Fruit fly (Drosophila melanogaster) whole organism, prepupa: ENCODE measurements around the gene Uch.

Experiments used
- Blimp-1 ChIP-seq: fragments of 200-800 bp; sonication (Bioruptor generic); optimal IDR thresholded peaks from 3 replicates; lab custom pipeline; 2017; ENCODE audit warnings: missing biosample characterization, missing genetic modification characterization, mild to moderate bottlenecking, moderate library complexity, missing genetic modification reagents
- CG11902 ChIP-seq: fragments of 200-800 bp; sonication (Bioruptor generic); optimal IDR thresholded peaks from 3 replicates; lab custom pipeline; 2016; ENCODE audit warnings: missing biosample characterization, missing genetic modification characterization
- CG15336 ChIP-seq: fragments of 200-800 bp; sonication (Bioruptor generic); IDR thresholded peaks from 2 replicates; pipeline ENCODE4 v1.3.6; 2022; ENCODE audit warnings: missing biosample characterization, missing genetic modification characterization
- CG32006 ChIP-seq: fragments of 200-800 bp; sonication (Bioruptor generic); optimal IDR thresholded peaks from 3 replicates; lab custom pipeline; 2017; ENCODE audit warnings: missing biosample characterization, mild to moderate bottlenecking, missing genetic modification characterization
- CG34406 ChIP-seq: fragments of 200-800 bp; sonication (Bioruptor generic); optimal IDR thresholded peaks from 3 replicates; lab custom pipeline; 2016; ENCODE audit warnings: missing biosample characterization, missing genetic modification characterization
- CG3919 ChIP-seq: fragments of 200-800 bp; sonication (Bioruptor generic); optimal IDR thresholded peaks from 3 replicates; lab custom pipeline; 2016; ENCODE audit warnings: missing biosample characterization, missing genetic modification characterization
- CG4318 ChIP-seq: fragments of 200-800 bp; sonication (Bioruptor generic); optimal IDR thresholded peaks from 3 replicates; lab custom pipeline; 2017; ENCODE audit warnings: missing biosample characterization, mild to moderate bottlenecking, missing genetic modification characterization
- CG6163 ChIP-seq: fragments of 200-800 bp; sonication (Bioruptor generic); IDR thresholded peaks from 3 replicates; pipeline ENCODE4 v1.3.6; 2022; ENCODE audit warnings: missing biosample characterization, missing genetic modification characterization
- CG6276 ChIP-seq: fragments of 200-800 bp; sonication (Bioruptor generic); optimal IDR thresholded peaks from 2 replicates; lab custom pipeline; 2017; ENCODE audit warnings: missing biosample characterization, mild to moderate bottlenecking, missing genetic modification characterization
- CG6792 ChIP-seq: fragments of 200-800 bp; sonication (Bioruptor generic); optimal IDR thresholded peaks from 3 replicates; lab custom pipeline; 2016; ENCODE audit warnings: missing biosample characterization, missing genetic modification characterization
- CG6854 ChIP-seq: fragments of 200-800 bp; sonication (Bioruptor generic); optimal IDR thresholded peaks from 2 replicates; lab custom pipeline; 2017; ENCODE audit warnings: missing biosample characterization, mild to moderate bottlenecking, missing genetic modification characterization
- CG7368 ChIP-seq: fragments of 200-800 bp; sonication (Bioruptor generic); optimal IDR thresholded peaks from 3 replicates; lab custom pipeline; 2016; ENCODE audit warnings: missing biosample characterization, missing genetic modification characterization
- CG8119 ChIP-seq: fragments of 200-800 bp; sonication (Bioruptor generic); IDR thresholded peaks from 3 replicates; pipeline ENCODE4 v1.3.6; 2022; ENCODE audit warnings: missing biosample characterization, missing genetic modification characterization
- CG8319 ChIP-seq: fragments of 200-800 bp; sonication (Bioruptor generic); optimal IDR thresholded peaks from 3 replicates; lab custom pipeline; 2016; ENCODE audit warnings: missing biosample characterization, missing genetic modification characterization
- CG8632 ChIP-seq: fragments of 200-800 bp; sonication (Bioruptor generic); optimal IDR thresholded peaks from 3 replicates; lab custom pipeline; 2016; ENCODE audit warnings: missing biosample characterization, missing genetic modification characterization
- CG9139 ChIP-seq: fragments of 200-800 bp; sonication (Bioruptor generic); optimal IDR thresholded peaks from 3 replicates; lab custom pipeline; 2017; ENCODE audit warnings: missing biosample characterization, mild to moderate bottlenecking, missing genetic modification characterization
- Eip75B ChIP-seq: fragments of 200-800 bp; sonication (Bioruptor generic); optimal IDR thresholded peaks from 3 replicates; lab custom pipeline; 2016; ENCODE audit warnings: missing biosample characterization, missing genetic modification characterization
- Eip78C ChIP-seq: fragments of 200-800 bp; sonication (Bioruptor generic); peaks from one replicate; lab custom pipeline; 2016; ENCODE audit warnings: missing biosample characterization, missing genetic modification characterization
- Eip93F ChIP-seq: fragments of 200-800 bp; sonication (Bioruptor generic); optimal IDR thresholded peaks from 2 replicates; lab custom pipeline; 2016; ENCODE audit warnings: missing biosample characterization, mild to moderate bottlenecking, missing genetic modification characterization
- Ets96B ChIP-seq: fragments of 200-800 bp; optimal IDR thresholded peaks from 2 replicates; lab custom pipeline; 2019; ENCODE audit warnings: missing biosample characterization, mild to moderate bottlenecking, missing genetic modification characterization, moderate library complexity
- Gug ChIP-seq: fragments of 200-800 bp; sonication (Bioruptor generic); IDR thresholded peaks from 2 replicates; pipeline ENCODE4 v1.3.6; 2022; ENCODE audit warnings: missing biosample characterization, missing genetic modification characterization
- Hr38 ChIP-seq: sonication (Bioruptor generic); optimal IDR thresholded peaks from 2 replicates; lab custom pipeline; 2016; ENCODE audit warnings: missing biosample characterization, missing genetic modification characterization
- Hr39 ChIP-seq: fragments of 200-800 bp; sonication (Bioruptor generic); optimal IDR thresholded peaks from 2 replicates; lab custom pipeline; 2016; ENCODE audit warnings: missing biosample characterization, missing genetic modification characterization
- Hr4 ChIP-seq: fragments of 200-800 bp; sonication (Bioruptor generic); optimal IDR thresholded peaks from 3 replicates; lab custom pipeline; 2016; ENCODE audit warnings: missing biosample characterization, missing genetic modification characterization
- Met ChIP-seq: fragments of 200-800 bp; sonication (Bioruptor generic); optimal IDR thresholded peaks from 3 replicates; lab custom pipeline; 2016; ENCODE audit warnings: missing biosample characterization, missing genetic modification characterization
- OdsH ChIP-seq: fragments of 200-800 bp; sonication (Bioruptor generic); optimal IDR thresholded peaks from 3 replicates; lab custom pipeline; 2016; ENCODE audit warnings: missing biosample characterization, missing genetic modification characterization
- Smox ChIP-seq: fragments of 200-800 bp; sonication (Bioruptor generic); optimal IDR thresholded peaks from 3 replicates; lab custom pipeline; 2016; ENCODE audit warnings: missing biosample characterization, missing genetic modification characterization
- Sox14 ChIP-seq: fragments of 200-800 bp; sonication (Bioruptor generic); optimal IDR thresholded peaks from 3 replicates; lab custom pipeline; 2016; ENCODE audit warnings: missing biosample characterization, missing genetic modification characterization
- Sox15 ChIP-seq: fragments of 200-800 bp; sonication (Bioruptor generic); optimal IDR thresholded peaks from 3 replicates; lab custom pipeline; 2016; ENCODE audit warnings: missing biosample characterization, missing genetic modification characterization
- achi ChIP-seq: fragments of 200-800 bp; sonication (Bioruptor generic); optimal IDR thresholded peaks from 3 replicates; lab custom pipeline; 2016; ENCODE audit warnings: missing biosample characterization, missing genetic modification characterization
- acj6 ChIP-seq: fragments of 200-800 bp; sonication (Bioruptor generic); optimal IDR thresholded peaks from 3 replicates; lab custom pipeline; 2016; ENCODE audit warnings: missing biosample characterization, missing genetic modification characterization
- cyc ChIP-seq: fragments of 200-800 bp; sonication (Bioruptor generic); optimal IDR thresholded peaks from 3 replicates; lab custom pipeline; 2016; ENCODE audit warnings: missing biosample characterization, missing genetic modification characterization
- dac ChIP-seq: fragments of 200-800 bp; sonication (Bioruptor generic); optimal IDR thresholded peaks from 2 replicates; lab custom pipeline; 2017; ENCODE audit warnings: missing biosample characterization, mild to moderate bottlenecking, missing genetic modification characterization
- eg ChIP-seq: fragments of 200-800 bp; sonication (Bioruptor generic); IDR thresholded peaks from 3 replicates; pipeline ENCODE4 v1.3.6; 2022; ENCODE audit warnings: missing biosample characterization, missing genetic modification characterization
- esn ChIP-seq: fragments of 200-800 bp; sonication (Bioruptor generic); optimal IDR thresholded peaks from 2 replicates; lab custom pipeline; 2016; ENCODE audit warnings: missing biosample characterization, mild to moderate bottlenecking, missing genetic modification characterization, moderate library complexity
- fd59A ChIP-seq: fragments of 200-800 bp; sonication (Bioruptor generic); optimal IDR thresholded peaks from 2 replicates; lab custom pipeline; 2017; ENCODE audit warnings: missing biosample characterization, mild to moderate bottlenecking, missing genetic modification characterization, missing genetic modification reagents
- fd85E ChIP-seq: fragments of 200-800 bp; sonication (Bioruptor generic); optimal IDR thresholded peaks from 3 replicates; lab custom pipeline; 2016; ENCODE audit warnings: missing biosample characterization, missing genetic modification characterization
- lz ChIP-seq: fragments of 200-800 bp; sonication (Bioruptor generic); optimal IDR thresholded peaks from 3 replicates; lab custom pipeline; 2016; ENCODE audit warnings: missing biosample characterization, missing genetic modification characterization
- net ChIP-seq: fragments of 200-800 bp; sonication (Bioruptor generic); optimal IDR thresholded peaks from 3 replicates; lab custom pipeline; 2016; ENCODE audit warnings: missing biosample characterization, missing genetic modification characterization
- pdm3 ChIP-seq: fragments of 200-800 bp; sonication (Bioruptor generic); optimal IDR thresholded peaks from 3 replicates; lab custom pipeline; 2016; ENCODE audit warnings: missing biosample characterization, missing genetic modification characterization
- spab ChIP-seq: fragments of 200-800 bp; sonication (Bioruptor generic); optimal IDR thresholded peaks from 2 replicates; lab custom pipeline; 2017; ENCODE audit warnings: missing biosample characterization, mild to moderate bottlenecking, missing genetic modification characterization, missing genetic modification reagents
- ss ChIP-seq, 2 experiments: fragments of 200-800 bp; sonication (Bioruptor generic); optimal IDR thresholded peaks; 2 replicates in 1 of 2; 3 replicates in 1 of 2; lab custom pipeline; 2017 to 2018; ENCODE audit warnings: mild to moderate bottlenecking in 2 of 2, missing biosample characterization in 2 of 2, missing genetic modification characterization in 2 of 2, moderate library complexity in 1 of 2
- svp ChIP-seq: fragments of 200-800 bp; sonication (Bioruptor generic); peaks from one replicate; lab custom pipeline; 2016; ENCODE audit warnings: missing biosample characterization, missing genetic modification characterization
- topi ChIP-seq: fragments of 200-800 bp; sonication (Bioruptor generic); optimal IDR thresholded peaks from 3 replicates; lab custom pipeline; 2016; ENCODE audit warnings: missing biosample characterization, missing genetic modification characterization
- vri ChIP-seq: fragments of 200-800 bp; sonication (Bioruptor generic); optimal IDR thresholded peaks from 3 replicates; lab custom pipeline; 2016; ENCODE audit warnings: missing biosample characterization, mild to moderate bottlenecking, missing genetic modification characterization

The Uch gene

DNA sequence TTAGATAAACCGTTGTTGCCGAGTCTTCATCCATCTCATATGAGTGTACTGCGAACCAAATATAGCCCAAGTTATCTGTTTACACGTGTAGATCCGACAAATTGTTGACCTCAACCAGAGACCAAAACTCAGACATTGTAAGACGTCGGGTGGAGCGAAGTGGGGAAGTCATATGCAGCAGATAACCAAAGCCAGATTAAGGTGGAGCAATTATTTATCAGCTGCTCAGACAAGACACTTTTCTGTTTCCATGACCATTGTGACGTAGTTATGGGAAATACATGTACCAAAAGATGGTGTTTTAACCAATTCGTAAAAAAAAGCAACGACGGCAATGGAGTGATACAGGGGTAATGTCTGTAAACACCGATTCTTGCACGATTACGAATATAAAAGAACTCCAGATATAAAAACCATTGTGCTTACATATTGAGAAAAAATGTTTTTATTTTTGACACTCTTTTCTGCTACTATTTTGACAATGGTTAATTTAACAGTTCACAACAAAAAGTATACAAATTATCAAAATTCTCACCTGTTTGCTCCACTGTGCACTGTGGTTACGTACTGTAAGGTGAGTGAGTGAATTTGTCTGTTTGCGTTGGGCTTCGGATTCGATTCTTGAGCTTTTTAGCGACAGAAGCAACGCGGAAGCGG, 36.6 kb downstream of the Uch start (continued):
- TF ChIP-seq svp (GFP tag; lab: Kevin White, UChicago) (peak; percentile 93), ss (GFP tag; optimal IDR thresholded peaks at IDR 0.05; lab: Kevin White, UChicago) (no peak), CG6792 (GFP tag; lab: Kevin White, UChicago) (peak; percentile 64), Hr38 (no peak), Smox (GFP tag; lab: Kevin White, UChicago) (peak; percentile 76), achi (GFP tag; lab: Kevin White, UChicago) (peak; percentile 70), acj6 (GFP tag; lab: Kevin White, UChicago) (peak; percentile 72), dac (GFP tag; lab: Kevin White, UChicago) (no peak), pdm3 (GFP tag; lab: Kevin White, UChicago) (peak; percentile 78), fd59A (peak; percentile 23), Eip75B (GFP tag; lab: Kevin White, UChicago) (peak; percentile 63), CG32006 (GFP tag; lab: Kevin White, UChicago) (peak; percentile 59), vri (GFP tag; lab: Kevin White, UChicago) (peak; percentile 35), topi (peak; percentile 81), net (GFP tag; lab: Kevin White, UChicago) (peak; percentile 57), fd85E (GFP tag; lab: Kevin White, UChicago) (no peak), CG8319 (GFP tag; lab: Kevin White, UChicago) (peak; percentile 66), CG8119 (GFP tag; lab: Robert Waterston, UW) (peak; percentile 15; the same call in 1 of the 3 replicates), spab (GFP tag; lab: Kevin White, UChicago) (peak; percentile 25), Sox15 (peak; percentile 67), CG34406 (GFP tag; lab: Kevin White, UChicago) (peak; percentile 59), CG4318 (GFP tag; lab: Kevin White, UChicago) (peak; percentile 19), CG9139 (no peak), CG6854 (no peak), eg (GFP tag; lab: Robert Waterston, UW) (peak; percentile 62), Gug (GFP tag; lab: Robert Waterston, UW) (no peak), Eip78C (peak; percentile 92), CG8632 (peak; percentile 76), Hr4 (GFP tag; lab: Kevin White, UChicago) (peak; percentile 60), lz (GFP tag; lab: Kevin White, UChicago) (peak; percentile 83), CG15336 (peak; percentile 39; the same call in 1 of the 2 replicates), Met (GFP tag; lab: Kevin White, UChicago) (peak; percentile 78), CG11902 (GFP tag; lab: Kevin White, UChicago) (peak; percentile 49)
- TF ChIP-seq, all 60 proteins: peak for 48

DNA sequence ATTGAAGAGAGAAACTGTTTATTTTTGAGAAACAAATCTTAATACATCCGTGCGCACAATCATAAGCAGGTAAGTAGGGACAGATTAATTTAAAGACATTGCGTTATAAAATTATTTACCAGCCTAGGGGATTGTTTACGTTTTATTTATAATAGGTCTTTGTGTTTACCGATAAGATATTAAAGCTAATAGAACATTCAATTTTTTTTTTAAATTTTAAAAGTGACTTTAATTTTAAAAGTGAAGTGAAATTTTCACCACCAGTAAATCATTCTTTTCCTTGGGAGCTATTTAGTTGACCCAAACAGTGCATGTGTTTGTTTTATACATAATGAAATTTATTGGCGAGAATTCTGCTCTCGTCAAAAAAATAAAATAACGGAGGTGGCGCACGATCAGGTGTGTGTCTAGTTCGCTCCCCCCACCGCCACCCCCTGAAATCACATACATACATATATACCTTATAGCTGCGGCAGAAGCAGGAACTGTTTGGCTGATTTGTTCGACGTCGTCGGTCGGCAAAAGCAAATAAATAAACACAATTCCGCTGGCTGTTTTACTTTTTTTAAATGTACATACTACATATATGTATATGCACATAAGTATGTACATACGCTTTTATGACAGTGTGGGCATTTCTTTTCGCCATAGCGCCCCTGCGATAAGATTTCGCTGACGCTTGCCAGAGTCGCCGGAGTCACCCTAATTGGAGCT, 37.9 kb downstream of the Uch start:
- TF ChIP-seq esn (GFP tag; lab: Kevin White, UChicago) = peak; percentile 67
- TF ChIP-seq CG11902 (GFP tag; lab: Kevin White, UChicago) = peak; percentile 26
- TF ChIP-seq fd85E (GFP tag; lab: Kevin White, UChicago) = no peak
- TF ChIP-seq Hr39 (GFP tag; lab: Kevin White, UChicago) = peak; percentile 63
- TF ChIP-seq pdm3 (GFP tag; lab: Kevin White, UChicago) = peak; percentile 62
- peak; percentile 68 for TF ChIP-seq CG34406 (GFP tag; lab: Kevin White, UChicago)
- TF ChIP-seq cyc = peak; percentile 61
- peak; percentile 43 for TF ChIP-seq fd59A
- peak; percentile 15 for TF ChIP-seq Eip93F (GFP tag; lab: Kevin White, UChicago)
- peak; percentile 34 for TF ChIP-seq CG3919 (GFP tag; lab: Kevin White, UChicago)
- TF ChIP-seq Smox (GFP tag; lab: Kevin White, UChicago) = peak; percentile 64
- TF ChIP-seq topi = peak; percentile 64
- peak; percentile 46 for TF ChIP-seq spab (GFP tag; lab: Kevin White, UChicago)
- TF ChIP-seq CG6276 (GFP tag; lab: Kevin White, UChicago) = peak; percentile 35
- TF ChIP-seq CG32006 (GFP tag; lab: Kevin White, UChicago) = peak; percentile 64
- peak; percentile 61 for TF ChIP-seq CG8632
- no peak for TF ChIP-seq CG7368 (GFP tag; lab: Kevin White, UChicago)
- TF ChIP-seq OdsH = peak; percentile 55
- TF ChIP-seq CG6163 (GFP tag; lab: Robert Waterston, UW) = peak; percentile 36
- TF ChIP-seq Sox14 (GFP tag; lab: Kevin White, UChicago) = peak; percentile 49
- peak; percentile 27 for TF ChIP-seq net (GFP tag; lab: Kevin White, UChicago)
- peak; percentile 20 for TF ChIP-seq CG8319 (GFP tag; lab: Kevin White, UChicago)
- TF ChIP-seq Hr38 = no peak
- peak; percentile 30 for TF ChIP-seq Blimp-1 (GFP tag; lab: Kevin White, UChicago)
- peak; percentile 52; the same call in 2 of the 3 replicates for TF ChIP-seq eg (GFP tag; lab: Robert Waterston, UW)
- no peak for TF ChIP-seq dac (GFP tag; lab: Kevin White, UChicago)
- peak; percentile 30 for TF ChIP-seq CG4318 (GFP tag; lab: Kevin White, UChicago)
- TF ChIP-seq Ets96B (tag; lab: Kevin White, UChicago) = peak; percentile 30
- TF ChIP-seq Gug (GFP tag; lab: Robert Waterston, UW) = peak; percentile 20; the same call in 1 of the 2 replicates
- TF ChIP-seq lz (GFP tag; lab: Kevin White, UChicago) = peak; percentile 67
